Comparison of ENCODE assay signal across 6 fruit fly cellular contexts in the genomic region with DNA sequence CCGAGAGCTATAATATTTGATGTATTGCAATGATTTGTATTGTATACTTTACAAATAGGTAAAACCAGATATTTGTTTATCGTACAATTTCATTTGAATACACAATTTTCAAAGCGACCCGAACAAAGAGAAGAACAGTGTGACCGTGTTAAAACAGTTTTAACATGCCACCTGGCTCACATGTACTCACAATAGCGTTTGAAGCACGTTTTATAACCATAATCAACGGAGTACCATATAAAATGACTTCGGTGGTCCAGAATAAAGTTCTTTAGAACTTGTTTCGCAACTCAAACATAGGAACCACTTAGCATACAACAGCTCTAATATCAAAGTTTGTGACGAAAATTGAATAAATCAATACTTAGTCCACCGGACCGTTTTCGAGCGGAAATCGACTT.
A peak's percentile ranks its signal among the peaks of the same experiment; 100 is the strongest.
TF ChIP-seq lines count a peak whose summit lies in the region.

A gene (minus strand): TSS at position 150 of the 401 bp plus-strand sequence.
A gene (plus strand): TSS at position 274 of the 401 bp plus-strand sequence.

- TF ChIP-seq CTCF in S2 (optimal IDR thresholded peaks at IDR 0.05; lab: Kevin White, UChicago): peak; percentile 12 to 51
- no peak for TF ChIP-seq CTCF in whole organism, embryonic (GFP tag; optimal IDR thresholded peaks at IDR 0.05; lab: Kevin White, UChicago)

TF ChIP-seq in whole organism, adult, 20 proteins besides CTCF, POLR2A, EP300 and RAD21 (continues in another document):
- TF ChIP-seq CG7101 (tag; optimal IDR thresholded peaks at IDR 0.05; lab: Kevin White, UChicago): peak; percentile 22
- TF ChIP-seq Hr96 (GFP tag; optimal IDR thresholded peaks at IDR 0.05; lab: Kevin White, UChicago): no peak
- no peak for TF ChIP-seq cic (GFP tag; optimal IDR thresholded peaks at IDR 0.05; lab: Kevin White, UChicago)
- no peak for TF ChIP-seq cnc (optimal IDR thresholded peaks at IDR 0.05; lab: Kevin White, UChicago)
- TF ChIP-seq CG14711 (tag; optimal IDR thresholded peaks at IDR 0.05; lab: Kevin White, UChicago): peak; percentile 20
- no peak for TF ChIP-seq kay (GFP tag; lab: Kevin White, UChicago; ENCODE audit: borderline replicate concordance)
- TF ChIP-seq pad (GFP tag; optimal IDR thresholded peaks at IDR 0.05; lab: Kevin White, UChicago): no peak
- no peak for TF ChIP-seq tj (GFP tag; optimal IDR thresholded peaks at IDR 0.05; lab: Kevin White, UChicago)
- no peak for TF ChIP-seq CG7045 (GFP tag; optimal IDR thresholded peaks at IDR 0.05; lab: Kevin White, UChicago)
- peak; percentile 75 for TF ChIP-seq Mnt (GFP tag; optimal IDR thresholded peaks at IDR 0.05; lab: Kevin White, UChicago)
- TF ChIP-seq ovo (GFP tag; optimal IDR thresholded peaks at IDR 0.05; lab: Kevin White, UChicago): no peak
- no peak for TF ChIP-seq Crg-1 (GFP tag; optimal IDR thresholded peaks at IDR 0.05; lab: Kevin White, UChicago)
- no peak for TF ChIP-seq CG12768 (GFP tag; optimal IDR thresholded peaks at IDR 0.05; lab: Kevin White, UChicago)
- no peak for TF ChIP-seq CG1620 (GFP tag; optimal IDR thresholded peaks at IDR 0.05; lab: Kevin White, UChicago)
- TF ChIP-seq CG11617 (GFP tag; optimal IDR thresholded peaks at IDR 0.05; lab: Kevin White, UChicago): no peak
- no peak for TF ChIP-seq CG5204 (GFP tag; optimal IDR thresholded peaks at IDR 0.05; lab: Kevin White, UChicago)
- TF ChIP-seq toe (GFP tag; optimal IDR thresholded peaks at IDR 0.05; lab: Kevin White, UChicago): no peak
- no peak for TF ChIP-seq CG33017 (tag; optimal IDR thresholded peaks at IDR 0.05; lab: Kevin White, UChicago)

TF ChIP-seq in whole organism, embryonic, 481 proteins besides CTCF, POLR2A, EP300 and RAD21 (continues in another document):
- TF ChIP-seq D19A (tag; optimal IDR thresholded peaks at IDR 0.05; lab: Kevin White, UChicago) (peak; percentile 48), pho (GFP tag; optimal IDR thresholded peaks at IDR 0.05; lab: Kevin White, UChicago) (peak; percentile 31), Ets97D (GFP tag; optimal IDR thresholded peaks at IDR 0.05; lab: Kevin White, UChicago) (peak; percentile 75), bab2 (GFP tag; optimal IDR thresholded peaks at IDR 0.05; lab: Kevin White, UChicago) (no peak), CG9797 (GFP tag; optimal IDR thresholded peaks at IDR 0.05; lab: Kevin White, UChicago) (peak; percentile 55), row (GFP tag; IDR thresholded peaks at IDR 0.05; lab: Robert Waterston, UW) (peak; percentile 89; the same call in 2 of the 3 replicates), Pdp1 (GFP tag; optimal IDR thresholded peaks at IDR 0.05; lab: Kevin White, UChicago) (peak in 1 of 2 experiments; percentile 39), Myb (GFP tag; optimal IDR thresholded peaks at IDR 0.05; lab: Kevin White, UChicago) (peak; percentile 16), stwl (tag; optimal IDR thresholded peaks at IDR 0.05; lab: Kevin White, UChicago) (peak; percentile 16), CG12942 (GFP tag; optimal IDR thresholded peaks at IDR 0.05; lab: Kevin White, UChicago) (no peak), CG4617 (GFP tag; optimal IDR thresholded peaks at IDR 0.05; lab: Kevin White, UChicago; ENCODE audit: borderline replicate concordance) (peak; percentile 78), CG30020 (tag; optimal IDR thresholded peaks at IDR 0.05; lab: Kevin White, UChicago) (peak; percentile 99), gfzf (GFP tag; optimal IDR thresholded peaks at IDR 0.05; lab: Kevin White, UChicago) (peak; percentile 74), amos (GFP tag; IDR thresholded peaks at IDR 0.05; lab: Robert Waterston, UW; ENCODE audit: partially characterized antibody) (no peak), nom (GFP tag; optimal IDR thresholded peaks at IDR 0.05; lab: Kevin White, UChicago) (peak; percentile 30), zfh2 (GFP tag; optimal IDR thresholded peaks at IDR 0.05; lab: Kevin White, UChicago) (peak; percentile 28)

TF ChIP-seq in whole organism, prepupa, 60 proteins besides CTCF, POLR2A, EP300 and RAD21:
- TF ChIP-seq Sox14 (GFP tag; optimal IDR thresholded peaks at IDR 0.05; lab: Kevin White, UChicago) (peak; percentile 95), CG9139 (GFP tag; optimal IDR thresholded peaks at IDR 0.05; lab: Kevin White, UChicago) (no peak), CG6792 (GFP tag; optimal IDR thresholded peaks at IDR 0.05; lab: Kevin White, UChicago) (no peak), lz (GFP tag; optimal IDR thresholded peaks at IDR 0.05; lab: Kevin White, UChicago) (peak; percentile 32), CG15336 (GFP tag; IDR thresholded peaks at IDR 0.05; lab: Robert Waterston, UW) (0 out of 2 replicates have a peak, but pooled peaks have one; percentile 30), CG6808 (GFP tag; optimal IDR thresholded peaks at IDR 0.05; lab: Kevin White, UChicago) (no peak), CG31627 (GFP tag; optimal IDR thresholded peaks at IDR 0.05; lab: Kevin White, UChicago) (peak; percentile 19), Hr4 (GFP tag; optimal IDR thresholded peaks at IDR 0.05; lab: Kevin White, UChicago) (peak; percentile 26)

TF ChIP-seq in whole organism, pupa, 21 proteins besides CTCF, POLR2A, EP300 and RAD21:
- TF ChIP-seq D1 (tag; optimal IDR thresholded peaks at IDR 0.05; lab: Kevin White, UChicago) (peak; percentile 64), CG17806 (tag; optimal IDR thresholded peaks at IDR 0.05; lab: Kevin White, UChicago) (no peak)

TF ChIP-seq in whole organism, wandering third instar larva, 38 proteins besides CTCF, POLR2A, EP300 and RAD21:
- peak; percentile 39 for TF ChIP-seq Myc (optimal IDR thresholded peaks at IDR 0.05; lab: Kevin White, UChicago)
- TF ChIP-seq br (GFP tag; optimal IDR thresholded peaks at IDR 0.05; lab: Kevin White, UChicago): no peak
- TF ChIP-seq Hr83 (GFP tag; optimal IDR thresholded peaks at IDR 0.05; lab: Kevin White, UChicago; ENCODE audit: poor library complexity, severe bottlenecking): peak; percentile 1
- peak; percentile 70 for TF ChIP-seq woc (GFP tag; optimal IDR thresholded peaks at IDR 0.05; lab: Kevin White, UChicago)
- TF ChIP-seq CG9705 (GFP tag; optimal IDR thresholded peaks at IDR 0.05; lab: Kevin White, UChicago): peak; percentile 28
- TF ChIP-seq foxo (GFP tag; optimal IDR thresholded peaks at IDR 0.05; lab: Kevin White, UChicago): no peak
- peak; percentile 69 for TF ChIP-seq Hr78 (GFP tag; optimal IDR thresholded peaks at IDR 0.05; lab: Kevin White, UChicago)
- peak; percentile 60 for TF ChIP-seq N (GFP tag; optimal IDR thresholded peaks at IDR 0.05; lab: Kevin White, UChicago)
